Fruit fly (Drosophila melanogaster) S2 (cell line): ENCODE data around the gene CalpC.

Source experiments
- CG8478 ChIP-seq: fragments of >200 bp; optimal IDR thresholded peaks from 2 replicates; lab custom pipeline; 2018
- CTCF ChIP-seq, 2 experiments: fragments of >200 bp; optimal IDR thresholded peaks; 2 replicates each; lab custom pipeline; 2018

DNA sequence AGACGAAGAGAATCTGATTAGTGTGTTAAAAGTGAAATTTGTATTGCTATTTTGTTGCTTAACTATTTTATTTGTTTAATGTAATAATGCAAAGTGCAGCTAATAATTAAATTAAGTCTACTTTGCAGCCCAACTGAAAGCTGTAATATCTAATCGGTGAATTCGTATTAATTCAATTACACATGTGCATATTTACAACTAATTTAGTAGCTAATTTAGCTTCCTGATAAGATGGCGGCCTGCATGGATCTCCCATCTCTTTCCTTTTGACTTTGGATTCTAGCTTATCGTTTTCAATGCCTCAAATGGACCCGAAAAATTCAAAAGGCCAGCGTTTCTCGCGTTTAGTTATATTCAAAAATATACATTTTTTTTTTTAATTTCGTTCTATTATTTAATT lies 15.8 kb upstream of the CalpC start:
- TF ChIP-seq CG8478 (lab: Kevin White, UChicago) (no peak), CTCF (optimal IDR thresholded peaks at IDR 0.05; lab: Kevin White, UChicago) (no peak)
